Fruit fly (Drosophila melanogaster) whole organism, embryonic: ENCODE measurements around the gene Pep.

Source experiments
- CG10565 ChIP-seq: fragments of 200-800 bp; sonication (Bioruptor generic); optimal IDR thresholded peaks from 3 replicates; lab custom pipeline; 2016; ENCODE audit warnings: missing biosample characterization, mild to moderate bottlenecking, missing genetic modification characterization
- CG12391 ChIP-seq: fragments of 200-800 bp; sonication (Bioruptor generic); optimal IDR thresholded peaks from 3 replicates; lab custom pipeline; 2018; ENCODE audit warnings: missing biosample characterization, mild to moderate bottlenecking, missing genetic modification characterization, moderate library complexity
- CG12744 ChIP-seq: fragments of 200-800 bp; sonication (Bioruptor generic); optimal IDR thresholded peaks from 2 replicates; lab custom pipeline; 2016; ENCODE audit warnings: missing biosample characterization, missing genetic modification characterization
- CG13775 ChIP-seq: fragments of 200-800 bp; sonication (Bioruptor generic); optimal IDR thresholded peaks from 3 replicates; lab custom pipeline; 2017; ENCODE audit warnings: missing biosample characterization, mild to moderate bottlenecking, missing genetic modification characterization
- CG14710 ChIP-seq: fragments of 200-800 bp; sonication (Bioruptor generic); optimal IDR thresholded peaks from 3 replicates; lab custom pipeline; 2019; ENCODE audit warnings: missing biosample characterization, mild to moderate bottlenecking, missing genetic modification characterization, moderate library complexity
- CG15011 ChIP-seq: fragments of 200-800 bp; sonication (Bioruptor generic); optimal IDR thresholded peaks from 3 replicates; lab custom pipeline; 2018; ENCODE audit warnings: missing biosample characterization, mild to moderate bottlenecking, missing genetic modification characterization
- CG15514 ChIP-seq: fragments of 200-800 bp; sonication (Bioruptor generic); optimal IDR thresholded peaks from 3 replicates; lab custom pipeline; 2017; ENCODE audit warnings: missing biosample characterization, missing genetic modification characterization, mild to moderate bottlenecking, moderate library complexity, missing genetic modification reagents
- CG16779 ChIP-seq: fragments of 200-800 bp; sonication (Bioruptor generic); IDR thresholded peaks from 2 replicates; pipeline ENCODE4 v1.3.6; 2022; ENCODE audit warnings: missing biosample characterization, missing genetic modification characterization
- CG17612 ChIP-seq: fragments of 200-800 bp; sonication (Bioruptor generic); IDR thresholded peaks from 2 replicates; pipeline ENCODE4 v1.3.6; 2022; ENCODE audit warnings: missing biosample characterization, missing genetic modification characterization
- CG18476 ChIP-seq: fragments of 200-800 bp; sonication (Bioruptor generic); optimal IDR thresholded peaks from 2 replicates; lab custom pipeline; 2016; ENCODE audit warnings: missing biosample characterization, mild to moderate bottlenecking, missing genetic modification characterization
- CG18764 ChIP-seq: fragments of 200-800 bp; sonication (Bioruptor generic); optimal IDR thresholded peaks from 3 replicates; lab custom pipeline; 2016; ENCODE audit warnings: missing biosample characterization, missing genetic modification characterization
- CG2120 ChIP-seq: fragments of 200-800 bp; sonication (Bioruptor generic); optimal IDR thresholded peaks from 3 replicates; lab custom pipeline; 2016; ENCODE audit warnings: missing biosample characterization, missing genetic modification characterization
- CG2875 ChIP-seq: fragments of 200-800 bp; sonication (Bioruptor generic); optimal IDR thresholded peaks from 2 replicates; lab custom pipeline; 2017; ENCODE audit warnings: missing biosample characterization, mild to moderate bottlenecking, missing genetic modification characterization, missing genetic modification reagents
- CG30403 ChIP-seq: fragments of 200-800 bp; sonication (Bioruptor generic); optimal IDR thresholded peaks from 3 replicates; lab custom pipeline; 2016; ENCODE audit warnings: missing biosample characterization, missing genetic modification characterization
- CG31224 ChIP-seq: fragments of 200-800 bp; sonication (Bioruptor generic); IDR thresholded peaks from 2 replicates; pipeline ENCODE4 v1.3.6; 2022; ENCODE audit warnings: missing biosample characterization, missing genetic modification characterization
- CG3847 ChIP-seq: fragments of 200-800 bp; sonication (Bioruptor generic); IDR thresholded peaks from 2 replicates; pipeline ENCODE4 v1.3.6; 2022; ENCODE audit warnings: missing biosample characterization, missing genetic modification characterization
- CG3995 ChIP-seq: fragments of 200-800 bp; sonication (Bioruptor generic); optimal IDR thresholded peaks from 3 replicates; lab custom pipeline; 2016; ENCODE audit warnings: missing biosample characterization, missing genetic modification characterization
- CG4424 ChIP-seq: fragments of 200-800 bp; sonication (Bioruptor generic); optimal IDR thresholded peaks from 3 replicates; lab custom pipeline; 2016; ENCODE audit warnings: missing biosample characterization, missing genetic modification characterization
- CG4617 ChIP-seq: fragments of 200-800 bp; sonication (Bioruptor generic); optimal IDR thresholded peaks from 3 replicates; lab custom pipeline; 2016; ENCODE audit warnings: missing biosample characterization, missing genetic modification characterization, borderline replicate concordance
- CG4854 ChIP-seq: fragments of 200-800 bp; sonication (Bioruptor generic); optimal IDR thresholded peaks from 2 replicates; lab custom pipeline; 2016; ENCODE audit warnings: missing biosample characterization, missing genetic modification characterization, inconsistent platforms
- Chrac-16 ChIP-seq: fragments of 200-800 bp; sonication (Bioruptor generic); optimal IDR thresholded peaks from 3 replicates; lab custom pipeline; 2016; ENCODE audit warnings: missing biosample characterization, missing genetic modification characterization
- Fer3 ChIP-seq: fragments of 200-800 bp; sonication (Bioruptor generic); optimal IDR thresholded peaks from 2 replicates; lab custom pipeline; 2018; ENCODE audit warnings: missing biosample characterization, mild to moderate bottlenecking, missing genetic modification characterization, moderate library complexity
- GATAe ChIP-seq: fragments of 200-800 bp; sonication (Bioruptor generic); conservative IDR thresholded peaks from 2 replicates; pipeline ENCODE4 v1.3.6; 2022; ENCODE audit warnings: missing biosample characterization, missing genetic modification characterization
- H2.0 ChIP-seq: fragments of 200-800 bp; sonication (Bioruptor generic); IDR thresholded peaks from 2 replicates; pipeline ENCODE4 v1.3.6; 2022; ENCODE audit warnings: missing biosample characterization, missing genetic modification characterization
- HHEX ChIP-seq: fragments of 200-800 bp; sonication (Bioruptor generic); optimal IDR thresholded peaks from 3 replicates; lab custom pipeline; 2017; ENCODE audit warnings: missing biosample characterization, mild to moderate bottlenecking, missing genetic modification characterization, missing genetic modification reagents
- Hr51 ChIP-seq, 2 experiments: fragments of 200-800 bp; sonication (Bioruptor generic); optimal IDR thresholded peaks; 2 replicates in 1 of 2; 3 replicates in 1 of 2; lab custom pipeline; 2016 to 2018; ENCODE audit warnings: missing biosample characterization in 2 of 2, missing genetic modification characterization in 2 of 2, mild to moderate bottlenecking in 1 of 2, moderate library complexity in 1 of 2
- Hsf ChIP-seq: fragments of 200-800 bp; sonication (Bioruptor generic); optimal IDR thresholded peaks from 3 replicates; lab custom pipeline; 2016; ENCODE audit warnings: missing biosample characterization, missing genetic modification characterization
- MTF-1 ChIP-seq: fragments of 200-800 bp; sonication (Bioruptor generic); optimal IDR thresholded peaks from 2 replicates; lab custom pipeline; 2018; ENCODE audit warnings: missing biosample characterization, mild to moderate bottlenecking, missing genetic modification characterization, borderline replicate concordance
- Meics ChIP-seq: fragments of 200-800 bp; sonication (Bioruptor generic); optimal IDR thresholded peaks from 2 replicates; lab custom pipeline; 2017; ENCODE audit warnings: missing biosample characterization, mild to moderate bottlenecking, missing genetic modification characterization
- Ssrp ChIP-seq: fragments of 200-800 bp; sonication (Bioruptor generic); optimal IDR thresholded peaks from 2 replicates; lab custom pipeline; 2018; ENCODE audit warnings: missing biosample characterization, mild to moderate bottlenecking, missing genetic modification characterization, moderate library complexity
- Trl ChIP-seq, 3 experiments: fragments of >200 bp in 2 of 3; fragments of 200-800 bp in 1 of 3; sonication (Bioruptor generic) in 1 of 3; optimal IDR thresholded peaks; 2 replicates in 1 of 3; 3 replicates in 2 of 3; lab custom pipeline; 2016 to 2017; ENCODE audit warnings: missing biosample characterization in 1 of 3, missing genetic modification characterization in 1 of 3
- Usf ChIP-seq: fragments of 200-800 bp; sonication (Bioruptor generic); optimal IDR thresholded peaks from 2 replicates; lab custom pipeline; 2017; ENCODE audit warnings: missing genotype, missing biosample characterization, missing genetic modification characterization
- ci ChIP-seq: fragments of 200-800 bp; sonication (Bioruptor generic); IDR thresholded peaks from 3 replicates; pipeline ENCODE4 v1.3.6; 2022; ENCODE audit warnings: missing biosample characterization, missing genetic modification characterization
- dan ChIP-seq: fragments of 200-800 bp; sonication (Bioruptor generic); IDR thresholded peaks from 2 replicates; pipeline ENCODE4 v1.3.6; 2022; ENCODE audit warnings: missing biosample characterization, missing genetic modification characterization
- dmrt11E ChIP-seq: fragments of 200-800 bp; sonication (Bioruptor generic); optimal IDR thresholded peaks from 3 replicates; lab custom pipeline; 2018; ENCODE audit warnings: missing biosample characterization, mild to moderate bottlenecking, missing genetic modification characterization, moderate library complexity
- dmrt99B ChIP-seq: fragments of 200-800 bp; sonication (Bioruptor generic); optimal IDR thresholded peaks from 2 replicates; lab custom pipeline; 2018; ENCODE audit warnings: missing biosample characterization, mild to moderate bottlenecking, missing genetic modification characterization, moderate library complexity
- fd3F ChIP-seq: fragments of 200-800 bp; sonication (Bioruptor generic); optimal IDR thresholded peaks from 2 replicates; lab custom pipeline; 2018; ENCODE audit warnings: missing biosample characterization, mild to moderate bottlenecking, missing genetic modification characterization, moderate library complexity
- gt ChIP-seq: fragments of 200-800 bp; sonication (Bioruptor generic); IDR thresholded peaks from 2 replicates; pipeline ENCODE4 v1.3.6; 2022; ENCODE audit warnings: missing biosample characterization, missing genetic modification characterization
- h ChIP-seq: fragments of >200 bp; optimal IDR thresholded peaks from 2 replicates; lab custom pipeline; 2017
- jumu ChIP-seq: fragments of 200-800 bp; sonication (Bioruptor generic); optimal IDR thresholded peaks from 3 replicates; lab custom pipeline; 2016; ENCODE audit warnings: missing biosample characterization, missing genetic modification characterization
- kah ChIP-seq: fragments of 200-800 bp; sonication (Bioruptor generic); optimal IDR thresholded peaks from 2 replicates; lab custom pipeline; 2018; ENCODE audit warnings: missing biosample characterization, mild to moderate bottlenecking, missing genetic modification characterization
- knrl ChIP-seq: fragments of 200-800 bp; sonication (Bioruptor generic); IDR thresholded peaks from 3 replicates; pipeline ENCODE4 v1.3.6; 2022; ENCODE audit warnings: missing biosample characterization, missing genetic modification characterization; ENCODE audit not compliant: partially characterized antibody
- phol ChIP-seq: fragments of 200-800 bp; sonication (Bioruptor generic); optimal IDR thresholded peaks from 3 replicates; lab custom pipeline; 2018; ENCODE audit warnings: missing biosample characterization, mild to moderate bottlenecking, missing genetic modification characterization, moderate library complexity
- pros ChIP-seq: fragments of 200-800 bp; sonication (Bioruptor generic); optimal IDR thresholded peaks from 3 replicates; lab custom pipeline; 2019; ENCODE audit warnings: missing biosample characterization, mild to moderate bottlenecking, missing genetic modification characterization, moderate library complexity
- psq ChIP-seq: fragments of 200-800 bp; sonication (Bioruptor generic); optimal IDR thresholded peaks from 2 replicates; lab custom pipeline; 2017; ENCODE audit warnings: missing biosample characterization, missing genetic modification characterization
- schlank ChIP-seq: fragments of 200-800 bp; sonication (Bioruptor generic); optimal IDR thresholded peaks from 2 replicates; lab custom pipeline; 2018; ENCODE audit warnings: missing biosample characterization, mild to moderate bottlenecking, missing genetic modification characterization
- sens-2 ChIP-seq: fragments of 200-800 bp; sonication (Bioruptor generic); IDR thresholded peaks from 2 replicates; pipeline ENCODE4 v1.3.6; 2022; ENCODE audit warnings: missing biosample characterization, missing genetic modification characterization
- tup ChIP-seq: fragments of 200-800 bp; sonication (Bioruptor generic); optimal IDR thresholded peaks from 2 replicates; lab custom pipeline; 2016; ENCODE audit warnings: missing biosample characterization, mild to moderate bottlenecking, missing genetic modification characterization, moderate library complexity
- vnd ChIP-seq: fragments of 200-800 bp; sonication (Bioruptor generic); IDR thresholded peaks from 3 replicates; pipeline ENCODE4 v1.3.6; 2022; ENCODE audit warnings: missing biosample characterization, missing genetic modification characterization; ENCODE audit not compliant: partially characterized antibody
- vvl ChIP-seq: fragments of 200-800 bp; sonication (Bioruptor generic); IDR thresholded peaks from 2 replicates; pipeline ENCODE4 v1.3.6; 2022; ENCODE audit warnings: missing biosample characterization, missing genetic modification characterization

The Pep gene

DNA sequence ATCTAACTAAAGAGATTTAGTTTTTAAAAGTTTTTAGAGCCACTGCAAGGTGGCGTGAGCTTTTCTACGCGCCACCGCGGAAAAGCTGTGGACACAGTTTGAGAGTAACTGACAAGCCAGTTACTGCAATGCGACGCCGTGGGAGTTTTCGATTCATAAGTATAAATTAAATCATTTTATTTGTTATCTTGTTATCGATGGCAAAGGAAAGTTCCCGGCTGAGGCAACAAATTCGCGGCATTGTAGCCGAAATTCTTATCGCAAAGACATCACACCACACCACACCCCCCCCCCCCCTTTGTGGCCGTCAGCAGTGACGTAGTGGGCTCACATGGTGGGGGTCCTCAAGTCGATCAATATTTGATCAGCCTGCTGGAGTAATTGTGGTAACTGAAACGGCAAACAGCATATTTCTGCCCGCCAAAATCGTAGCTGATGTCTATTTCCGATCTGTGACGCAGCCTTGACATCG is 11.0 kb upstream of the Pep start (continued):
- no peak for TF ChIP-seq CG18764
- TF ChIP-seq Meics (GFP tag; lab: Kevin White, UChicago) = peak; percentile 68
- peak; percentile 22 for TF ChIP-seq schlank (tag; lab: Kevin White, UChicago)
- no peak for TF ChIP-seq CG12391
- 0 out of 2 replicates have a peak, but pooled peaks have one; percentile 38 for TF ChIP-seq CG16779 (GFP tag; lab: Robert Waterston, UW)
- peak; percentile 43; the same call in 1 of the 2 replicates for TF ChIP-seq CG31224 (GFP tag; lab: Robert Waterston, UW)
- TF ChIP-seq gt (GFP tag; lab: Robert Waterston, UW) = no peak
- TF ChIP-seq GATAe (GFP tag; lab: Robert Waterston, UW) = no peak
- no peak for TF ChIP-seq CG12744
- TF ChIP-seq CG30403 (GFP tag; lab: Kevin White, UChicago) = no peak
- no peak for TF ChIP-seq Usf (GFP tag; lab: Kevin White, UChicago)
- peak; percentile 52 for TF ChIP-seq MTF-1 (GFP tag; lab: Kevin White, UChicago)
- TF ChIP-seq dan = no peak
- TF ChIP-seq CG2875 (GFP tag; lab: Kevin White, UChicago) = no peak
- peak; percentile 19 for TF ChIP-seq CG15011 (GFP tag; lab: Kevin White, UChicago)
- no peak for TF ChIP-seq dmrt11E (tag; lab: Kevin White, UChicago)
- TF ChIP-seq phol = no peak
- TF ChIP-seq ci (GFP tag; lab: Robert Waterston, UW) = peak; percentile 74; the same call in 2 of the 3 replicates
- no peak for TF ChIP-seq CG4617 (GFP tag; lab: Kevin White, UChicago)
- TF ChIP-seq tup (GFP tag; lab: Kevin White, UChicago) = no peak
- TF ChIP-seq jumu (GFP tag; lab: Kevin White, UChicago) = no peak
- peak; percentile 70 for TF ChIP-seq CG15514 (GFP tag; lab: Kevin White, UChicago)
- TF ChIP-seq CG3995 = no peak
- TF ChIP-seq Ssrp (tag; lab: Kevin White, UChicago) = no peak
- TF ChIP-seq dmrt99B (tag; lab: Kevin White, UChicago) = peak; percentile 26
- TF ChIP-seq CG3847 (GFP tag; lab: Robert Waterston, UW) = no peak
- no peak for TF ChIP-seq H2.0
- no peak for TF ChIP-seq CG4424 (GFP tag; lab: Kevin White, UChicago)
- TF ChIP-seq CG4854 (GFP tag; lab: Kevin White, UChicago) = no peak
- no peak for TF ChIP-seq Chrac-16 (GFP tag; lab: Kevin White, UChicago)
- peak; percentile 70 for TF ChIP-seq HHEX (GFP tag; lab: Kevin White, UChicago)
- no peak for TF ChIP-seq h (lab: Kevin White, UChicago)
- TF ChIP-seq vnd (GFP tag; lab: Robert Waterston, UW) = no peak
- peak; percentile 5 for TF ChIP-seq psq (GFP tag; lab: Kevin White, UChicago)
- peak; percentile 21; the same call in 1 of the 2 replicates for TF ChIP-seq sens-2 (GFP tag; lab: Robert Waterston, UW)
- 0 out of 3 replicates have a peak, but pooled peaks have one; percentile 18 for TF ChIP-seq knrl (GFP tag; lab: Robert Waterston, UW)
- peak; percentile 0 for TF ChIP-seq CG14710 (tag; lab: Kevin White, UChicago)
- TF ChIP-seq pros (GFP tag; lab: Kevin White, UChicago) = no peak
- TF ChIP-seq CG18476 (GFP tag; lab: Kevin White, UChicago) = no peak
- TF ChIP-seq vvl (GFP tag; lab: Robert Waterston, UW) = peak; percentile 58; the same call in 1 of the 2 replicates
- peak; percentile 18 to 21 for TF ChIP-seq Hr51 (GFP tag; optimal IDR thresholded peaks at IDR 0.05; lab: Kevin White, UChicago)
- peak; percentile 37; the same call in 1 of the 2 replicates for TF ChIP-seq CG17612 (GFP tag; lab: Robert Waterston, UW)
- no peak for TF ChIP-seq Trl (optimal IDR thresholded peaks at IDR 0.05; lab: Kevin White, UChicago)
- no peak for TF ChIP-seq Trl (GFP tag; optimal IDR thresholded peaks at IDR 0.05; lab: Kevin White, UChicago)
- TF ChIP-seq CG13775 = peak; percentile 8
- peak; percentile 38 for TF ChIP-seq Fer3 (tag; lab: Kevin White, UChicago)
- peak; percentile 23 for TF ChIP-seq kah (GFP tag; lab: Kevin White, UChicago)
- TF ChIP-seq CG2120 (GFP tag; lab: Kevin White, UChicago) = peak; percentile 37
- peak; percentile 15 for TF ChIP-seq fd3F (GFP tag; lab: Kevin White, UChicago)
- no peak for TF ChIP-seq CG10565 (GFP tag; lab: Kevin White, UChicago)
- TF ChIP-seq Hsf (GFP tag; lab: Kevin White, UChicago) = no peak
